Fruit fly (Drosophila melanogaster) Kc167 (cell line): ENCODE measurements around the gene Dhpr.

Experiments
- Sin3A ChIP-seq: fragments of >200 bp; optimal IDR thresholded peaks from 2 replicates; lab custom pipeline; 2018; ENCODE audit warnings: missing external identifiers
- h ChIP-seq: fragments of >200 bp; optimal IDR thresholded peaks from 3 replicates; lab custom pipeline; 2018; ENCODE audit warnings: missing external identifiers
- psq ChIP-seq: fragments of >200 bp; optimal IDR thresholded peaks from 2 replicates; lab custom pipeline; 2017; ENCODE audit warnings: missing external identifiers
- ttk ChIP-seq: sonication (Bioruptor generic); optimal IDR thresholded peaks from 2 replicates; lab custom pipeline; 2017; ENCODE audit warnings: missing external identifiers

DNA sequence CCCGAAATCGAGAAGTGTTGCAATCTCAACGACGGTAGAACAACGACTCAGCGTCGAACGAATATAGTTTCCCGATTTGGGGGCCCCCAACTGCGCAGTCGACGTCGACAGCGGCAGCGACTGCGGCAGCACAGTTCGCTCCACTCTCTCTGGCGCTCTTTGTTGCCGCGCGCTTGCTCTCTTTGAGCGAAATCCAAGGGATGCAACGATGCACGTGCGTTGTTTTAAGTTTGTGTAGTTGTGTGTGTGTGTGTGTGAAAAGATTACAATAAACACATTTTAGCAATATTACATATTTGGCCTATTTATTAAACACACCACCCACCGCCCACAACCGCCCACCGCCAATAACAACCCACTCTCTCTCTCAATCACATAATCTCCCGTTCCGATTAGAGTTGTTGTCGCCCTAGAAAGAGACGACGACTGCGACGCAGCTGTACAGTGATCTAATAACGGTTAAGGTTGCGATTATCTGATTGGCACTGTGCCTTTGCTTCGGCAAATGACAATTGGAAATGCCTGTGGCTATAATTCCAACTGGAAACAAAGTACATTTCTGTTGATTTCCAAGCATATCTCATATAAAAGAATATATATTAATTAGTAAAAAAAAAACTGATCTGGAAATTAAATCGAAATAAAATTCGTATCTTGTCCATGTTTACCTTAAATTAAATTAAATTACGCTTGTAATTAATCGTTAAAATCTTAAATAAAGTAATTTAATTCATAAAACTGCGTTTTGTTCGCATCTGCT lies 8.9 kb upstream of the Dhpr start:
- no peak for TF ChIP-seq h (lab: Kevin White, UChicago)
- TF ChIP-seq ttk (lab: Kevin White, UChicago) = no peak
- no peak for TF ChIP-seq psq
- TF ChIP-seq Sin3A = no peak
